Worm (Caenorhabditis elegans) whole organism, L4 larva: ENCODE data around the gene Y37A1B.4.

Source experiments
- F26F4.8 ChIP-seq: fragments of 200-800 bp; sonication (Bioruptor generic); conservative IDR thresholded peaks from 2 replicates; pipeline ENCODE4 v1.3.6; 2022; ENCODE audit warnings: missing genetic modification characterization, missing compliant biosample characterization
- F44E2.7 ChIP-seq: fragments of 200-800 bp; sonication (Bioruptor generic); IDR thresholded peaks from 2 replicates; pipeline ENCODE4 v2.1.2; 2022; ENCODE audit warnings: missing genetic modification characterization, missing compliant biosample characterization
- ZK546.5 ChIP-seq, 2 experiments: sonication (generic microtip); optimal IDR thresholded peaks; 2 replicates each; lab custom pipeline; 2017; ENCODE audit warnings: missing biosample characterization in 2 of 2, missing genetic modification characterization in 2 of 2
- aha-1 ChIP-seq: fragments of 150-350 bp; peaks from one replicate; lab custom pipeline; 2014; ENCODE audit warnings: missing biosample characterization, missing genetic modification characterization
- aly-2 ChIP-seq: sonication (generic microtip); optimal IDR thresholded peaks from 2 replicates; lab custom pipeline; 2018; ENCODE audit warnings: missing biosample characterization, missing genetic modification characterization
- arid-1 ChIP-seq: fragments of 200-800 bp; sonication (Bioruptor generic); conservative IDR thresholded peaks from 2 replicates; pipeline ENCODE4 v1.3.6; 2022; ENCODE audit warnings: missing genetic modification reagents, missing genetic modification characterization, missing compliant biosample characterization
- attf-4 ChIP-seq: sonication (generic microtip); optimal IDR thresholded peaks from 3 replicates; lab custom pipeline; 2017; ENCODE audit warnings: missing biosample characterization, missing genetic modification characterization
- ceh-44 ChIP-seq: fragments of 200-800 bp; sonication (Bioruptor generic); IDR thresholded peaks from 2 replicates; pipeline ENCODE4 v1.3.6; 2022; ENCODE audit warnings: missing genetic modification reagents, missing genetic modification characterization, missing compliant biosample characterization
- ceh-62 ChIP-seq: sonication (generic microtip); optimal IDR thresholded peaks from 2 replicates; lab custom pipeline; 2017; ENCODE audit warnings: missing biosample characterization, missing genetic modification characterization
- ces-1 ChIP-seq: fragments of 150-350 bp; sonication (generic microtip); optimal IDR thresholded peaks from 4 replicates; lab custom pipeline; 2014; ENCODE audit warnings: missing biosample characterization, missing genetic modification reagents, missing genetic modification characterization
- ctbp-1 ChIP-seq: fragments of 200-800 bp; sonication (Bioruptor generic); IDR thresholded peaks from 2 replicates; pipeline ENCODE4 v1.3.6; 2022; ENCODE audit warnings: missing genetic modification reagents, missing genetic modification characterization, missing compliant biosample characterization
- daf-19 ChIP-seq: fragments of 200-800 bp; sonication (Bioruptor generic); conservative IDR thresholded peaks from 2 replicates; pipeline ENCODE4 v1.3.6; 2022; ENCODE audit warnings: missing genetic modification characterization, missing compliant biosample characterization
- dmd-8 ChIP-seq: fragments of 200-800 bp; sonication (Bioruptor generic); IDR thresholded peaks from 2 replicates; pipeline ENCODE4 v1.3.6; 2022; ENCODE audit warnings: missing genetic modification characterization, missing compliant biosample characterization
- dpl-1 ChIP-seq: fragments of 150-350 bp; optimal IDR thresholded peaks from 2 replicates; lab custom pipeline; 2014; ENCODE audit warnings: missing biosample characterization, missing genetic modification reagents, missing genetic modification characterization
- dve-1 ChIP-seq: sonication (generic microtip); optimal IDR thresholded peaks from 2 replicates; lab custom pipeline; 2017; ENCODE audit warnings: antibody characterized with exemption, mild to moderate bottlenecking, missing genetic modification characterization, missing compliant biosample characterization; ENCODE audit not compliant: insufficient read depth
- egl-43 ChIP-seq: fragments of 200-800 bp; sonication (Bioruptor generic); IDR thresholded peaks from 2 replicates; pipeline ENCODE4 v1.3.6; 2022; ENCODE audit warnings: missing genetic modification reagents, missing genetic modification characterization, missing compliant biosample characterization
- hif-1 ChIP-seq, 2 experiments: sonication (generic microtip); optimal IDR thresholded peaks; 2 replicates each; lab custom pipeline; 2016 to 2017; ENCODE audit warnings: missing compliant biosample characterization in 2 of 2, missing genetic modification characterization in 2 of 2, missing genetic modification reagents in 2 of 2, missing genotype in 2 of 2, mild to moderate bottlenecking in 1 of 2
- hlh-11 ChIP-seq: fragments of 200-800 bp; sonication (Bioruptor generic); optimal IDR thresholded peaks from 2 replicates; lab custom pipeline; 2018; ENCODE audit warnings: mild to moderate bottlenecking, missing genetic modification characterization, missing compliant biosample characterization
- hlh-30 ChIP-seq: sonication (generic microtip); optimal IDR thresholded peaks from 2 replicates; lab custom pipeline; 2017; ENCODE audit warnings: antibody characterized with exemption, mild to moderate bottlenecking, missing genetic modification characterization, missing compliant biosample characterization; ENCODE audit not compliant: insufficient read depth
- lin-38 ChIP-seq: fragments of 200-800 bp; sonication (Bioruptor generic); IDR thresholded peaks from 2 replicates; pipeline ENCODE4 v1.3.6; 2022; ENCODE audit warnings: missing genetic modification reagents, missing genetic modification characterization, missing compliant biosample characterization
- lin-39 ChIP-seq: fragments of 150-350 bp; optimal IDR thresholded peaks from 2 replicates; lab custom pipeline; 2014; ENCODE audit warnings: missing biosample characterization, missing genetic modification reagents, missing genetic modification characterization
- lsy-2 ChIP-seq, 2 experiments: fragments of 150-350 bp in 1 of 2; sonication (generic microtip) in 1 of 2; optimal IDR thresholded peaks; 2 replicates each; lab custom pipeline; 2014 to 2017; ENCODE audit warnings: missing biosample characterization in 2 of 2, missing genetic modification characterization in 2 of 2
- mes-2 ChIP-seq: sonication (generic microtip); optimal IDR thresholded peaks from 2 replicates; lab custom pipeline; 2016; ENCODE audit warnings: missing genotype, mild to moderate bottlenecking, missing genetic modification characterization, missing compliant biosample characterization; ENCODE audit not compliant: poor library complexity, severe bottlenecking
- mxl-3 ChIP-seq: fragments of 200-800 bp; sonication (Bioruptor generic); optimal IDR thresholded peaks from 2 replicates; lab custom pipeline; 2018; ENCODE audit warnings: mild to moderate bottlenecking, missing genetic modification characterization, missing compliant biosample characterization
- nhr-237 ChIP-seq: sonication (generic microtip); optimal IDR thresholded peaks from 2 replicates; lab custom pipeline; 2017; ENCODE audit warnings: missing biosample characterization, missing genetic modification characterization
- nhr-48 ChIP-seq: sonication (generic microtip); optimal IDR thresholded peaks from 2 replicates; lab custom pipeline; 2016; ENCODE audit warnings: mild to moderate bottlenecking, missing genetic modification characterization, missing compliant biosample characterization
- nhr-76 ChIP-seq: fragments of 150-350 bp; optimal IDR thresholded peaks from 2 replicates; lab custom pipeline; 2014; ENCODE audit warnings: missing biosample characterization, missing genetic modification characterization
- pqm-1 ChIP-seq: sonication (generic microtip); optimal IDR thresholded peaks from 2 replicates; lab custom pipeline; 2017; ENCODE audit warnings: missing biosample characterization, missing genetic modification characterization
- rbr-2 ChIP-seq: sonication (generic microtip); optimal IDR thresholded peaks from 2 replicates; lab custom pipeline; 2016; ENCODE audit warnings: missing genotype, missing genetic modification characterization, missing compliant biosample characterization
- saeg-2 ChIP-seq: fragments of 200-800 bp; sonication (Bioruptor generic); IDR thresholded peaks from 2 replicates; pipeline ENCODE4 v1.3.6; 2022; ENCODE audit warnings: missing genetic modification reagents, missing genetic modification characterization, missing compliant biosample characterization
- snpc-1.2 ChIP-seq: fragments of 200-800 bp; sonication (Bioruptor generic); IDR thresholded peaks from 2 replicates; pipeline ENCODE4 v1.3.6; 2022; ENCODE audit warnings: missing genetic modification reagents, missing genetic modification characterization, missing compliant biosample characterization
- snpc-4 ChIP-seq: fragments of 150-350 bp; optimal IDR thresholded peaks from 2 replicates; lab custom pipeline; 2014; ENCODE audit warnings: missing biosample characterization, missing genetic modification characterization
- spr-1 ChIP-seq: sonication (generic microtip); optimal IDR thresholded peaks from 2 replicates; lab custom pipeline; 2016; ENCODE audit warnings: mild to moderate bottlenecking, missing genetic modification characterization, missing compliant biosample characterization
- vab-7 ChIP-seq: fragments of 200-800 bp; sonication (Bioruptor generic); IDR thresholded peaks from 2 replicates; pipeline ENCODE4 v1.3.6; 2022; ENCODE audit warnings: missing genetic modification reagents, missing genetic modification characterization, missing compliant biosample characterization

Gene Y37A1B.4

DNA sequence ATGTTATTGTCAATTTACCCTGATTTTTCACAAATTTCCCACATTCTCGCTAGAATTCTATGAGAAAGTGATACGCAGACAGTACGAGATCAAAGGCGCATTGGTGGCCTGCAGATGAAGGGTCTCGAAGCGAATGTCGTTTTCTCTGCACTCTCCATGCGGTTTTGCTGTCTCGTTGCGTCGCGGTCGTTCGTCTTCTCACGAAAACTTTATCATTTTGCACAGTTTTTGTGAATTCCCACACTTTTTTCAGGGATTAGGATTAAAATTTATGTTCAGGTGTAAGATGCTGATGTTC is 10.4 kb upstream of the Y37A1B.4 start (continued):
- TF ChIP-seq dve-1 (tag; lab: Kevin White, UChicago) (peak; percentile 81), attf-4 (tag; lab: Kevin White, UChicago) (no peak)

DNA sequence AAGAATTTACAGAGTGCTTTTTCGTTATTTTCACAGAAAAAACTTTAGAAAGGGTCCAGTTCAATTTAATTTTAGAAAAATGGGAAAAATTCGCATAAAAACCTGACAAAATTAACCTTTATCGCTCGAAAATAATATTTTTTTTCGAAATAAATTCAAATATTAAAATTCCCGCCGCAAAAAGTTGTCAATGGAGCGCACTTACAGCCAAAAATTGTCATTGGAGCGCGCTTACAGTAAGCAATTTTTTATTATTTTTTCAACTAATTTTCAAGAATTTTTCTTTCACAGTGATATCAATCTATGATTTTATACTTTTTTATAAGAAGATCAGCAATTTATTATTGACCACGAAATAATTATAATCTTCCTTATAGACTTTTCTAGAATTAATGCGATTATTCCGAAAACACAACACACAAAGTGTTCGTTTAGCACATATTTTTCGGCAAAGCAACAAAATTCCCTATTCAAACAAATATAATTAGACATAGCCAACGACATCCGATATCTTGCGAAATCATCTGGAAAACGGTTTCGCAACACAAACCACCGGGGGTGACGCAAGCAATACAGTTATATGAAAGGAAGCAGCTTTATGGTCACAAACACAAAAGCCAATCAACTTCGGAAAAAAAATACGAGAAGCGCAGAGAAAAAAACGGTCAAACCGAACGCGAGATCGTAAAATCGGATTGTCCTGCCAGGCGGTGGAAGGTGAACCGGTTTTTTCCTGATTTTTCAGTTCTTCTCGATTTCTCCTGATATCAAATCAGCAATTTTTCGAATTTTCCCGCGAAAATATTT is 9.9 kb upstream of the Y37A1B.4 start:
- no peak for TF ChIP-seq ZK546.5 (tag; optimal IDR thresholded peaks at IDR 0.05; lab: Kevin White, UChicago)
- no peak for TF ChIP-seq arid-1 (GFP tag; lab: Robert Waterston, UW)
- TF ChIP-seq nhr-48 (tag; lab: Kevin White, UChicago) = peak; percentile 35
- no peak for TF ChIP-seq hif-1 (tag; optimal IDR thresholded peaks at IDR 0.05; lab: Kevin White, UChicago)
- no peak for TF ChIP-seq F26F4.8 (GFP tag; lab: Robert Waterston, UW)
- TF ChIP-seq hlh-30 = no peak
- no peak for TF ChIP-seq pqm-1
- TF ChIP-seq ctbp-1 (GFP tag; lab: Robert Waterston, UW) = no peak
- 0 out of 2 replicates have a peak, but pooled peaks have one; percentile 10 for TF ChIP-seq vab-7 (GFP tag; lab: Robert Waterston, UW)
- no peak for TF ChIP-seq spr-1 (tag; lab: Kevin White, UChicago)
- no peak for TF ChIP-seq ceh-62 (tag; lab: Kevin White, UChicago)
- no peak for TF ChIP-seq ces-1 (GFP tag; lab: Kevin White, UChicago)
- TF ChIP-seq egl-43 (GFP tag; lab: Robert Waterston, UW) = no peak
- no peak for TF ChIP-seq snpc-4 (tag; lab: Kevin White, UChicago)
- TF ChIP-seq snpc-1.2 (GFP tag; lab: Robert Waterston, UW) = peak; percentile 83
- peak; percentile 54 for TF ChIP-seq dpl-1 (GFP tag; lab: Kevin White, UChicago)
- no peak for TF ChIP-seq nhr-237 (tag; lab: Kevin White, UChicago)
- TF ChIP-seq rbr-2 = no peak
- peak; percentile 75 for TF ChIP-seq hlh-11
- no peak for TF ChIP-seq dmd-8
- no peak for TF ChIP-seq nhr-76 (tag; lab: Kevin White, UChicago)
- TF ChIP-seq daf-19 = no peak
- peak in 1 of 2 experiments; percentile 14 for TF ChIP-seq lsy-2 (tag; optimal IDR thresholded peaks at IDR 0.05; lab: Kevin White, UChicago)
- TF ChIP-seq mes-2 (tag; lab: Kevin White, UChicago) = peak; percentile 37
- peak; percentile 93 for TF ChIP-seq lin-38
- TF ChIP-seq aly-2 (tag; lab: Kevin White, UChicago) = no peak

DNA sequence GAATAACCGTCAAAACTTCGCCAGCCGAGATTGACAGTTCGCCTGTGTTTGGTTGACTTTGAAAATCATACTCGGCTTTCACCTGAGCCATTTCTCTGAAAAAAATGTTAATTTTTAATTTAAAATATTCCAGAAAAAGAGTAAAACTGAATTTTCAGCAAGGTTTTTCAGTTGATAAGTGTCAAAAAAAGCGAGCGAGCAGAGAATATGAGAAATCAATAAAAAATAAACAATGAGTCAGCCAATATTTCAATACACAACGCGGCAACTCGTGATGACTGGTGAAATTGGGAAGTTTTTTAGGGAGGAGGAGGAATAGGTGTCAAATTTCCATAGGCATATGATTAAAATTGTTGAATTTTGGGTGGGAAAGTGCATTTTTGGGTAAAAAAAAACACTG is 9.2 kb upstream of the Y37A1B.4 start, which contains the start of gene lst-4:
Gene lst-4 (minus strand): TSS at position 101 of the 400 bp plus-strand sequence.
- no peak for TF ChIP-seq mxl-3 (GFP tag; lab: Kevin White, UChicago)
- no peak for TF ChIP-seq F44E2.7 (GFP tag; lab: Robert Waterston, UW)
- no peak for TF ChIP-seq ctbp-1 (GFP tag; lab: Robert Waterston, UW)
- TF ChIP-seq lin-39 (tag; lab: Kevin White, UChicago) = no peak

DNA sequence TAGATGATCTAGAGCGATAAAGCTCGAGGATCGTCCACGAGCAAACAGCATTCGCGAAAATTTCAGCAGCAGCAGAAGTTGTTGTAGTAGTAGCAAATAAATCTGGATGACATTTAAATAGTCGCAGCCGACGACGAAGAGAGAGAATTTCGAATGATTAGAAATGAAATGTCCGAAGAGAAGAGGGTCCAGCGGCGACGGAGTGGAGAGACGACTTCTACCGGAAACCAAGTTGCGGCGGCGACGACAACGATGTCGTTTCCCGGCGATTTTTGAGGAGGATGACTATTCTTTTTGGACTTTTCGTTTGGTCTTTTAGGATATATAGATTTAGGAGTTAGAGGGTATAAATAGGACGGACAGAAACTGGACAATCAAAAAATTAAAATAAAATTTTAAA is 5.9 kb upstream of the Y37A1B.4 start:
- peak; percentile 67 for TF ChIP-seq aha-1 (tag; lab: Kevin White, UChicago)
- TF ChIP-seq dpl-1 (GFP tag; lab: Kevin White, UChicago) = no peak
- no peak for TF ChIP-seq ceh-44 (GFP tag; lab: Robert Waterston, UW)
- TF ChIP-seq vab-7 (GFP tag; lab: Robert Waterston, UW) = no peak
- no peak for TF ChIP-seq saeg-2
